Worm (Caenorhabditis elegans) whole organism, L3 larva: ENCODE results near the gene Y60A3A.19.

ENCODE experiments used
- R02D3.7 ChIP-seq: fragments of 150-350 bp; optimal IDR thresholded peaks from 2 replicates; lab custom pipeline; 2014; ENCODE audit warnings: missing biosample characterization, missing genetic modification characterization
- ceh-82 ChIP-seq: fragments of 150-350 bp; optimal IDR thresholded peaks from 2 replicates; lab custom pipeline; 2014; ENCODE audit warnings: missing biosample characterization, missing genetic modification characterization
- egl-27 ChIP-seq: sonication (generic microtip); optimal IDR thresholded peaks from 4 replicates; lab custom pipeline; 2017; ENCODE audit warnings: missing biosample characterization, missing genetic modification reagents, missing genetic modification characterization
- lsy-12 ChIP-seq: sonication (generic microtip); optimal IDR thresholded peaks from 2 replicates; lab custom pipeline; 2016; ENCODE audit warnings: mild to moderate bottlenecking, missing genetic modification characterization, missing compliant biosample characterization
- nhr-237 ChIP-seq: fragments of 150-350 bp; optimal IDR thresholded peaks from 2 replicates; lab custom pipeline; 2014; ENCODE audit warnings: missing biosample characterization, missing genetic modification characterization
- pha-4 ChIP-seq: fragments of 150-350 bp; optimal IDR thresholded peaks from 2 replicates; lab custom pipeline; 2014; ENCODE audit warnings: missing biosample characterization, missing genetic modification reagents, missing genetic modification characterization

ce11 chrV:19867883-19868282 lies 48.5 kb upstream of the Y60A3A.19 start, which contains the start of gene Y116F11B.9:
- no peak for TF ChIP-seq egl-27 (tag; lab: Kevin White, UChicago)
- no peak for TF ChIP-seq pha-4 (tag; lab: Kevin White, UChicago)
- TF ChIP-seq nhr-237 (tag; lab: Kevin White, UChicago): no peak
- no peak for TF ChIP-seq R02D3.7 (tag; lab: Kevin White, UChicago)
- no peak for TF ChIP-seq ceh-82 (tag; lab: Kevin White, UChicago)
- TF ChIP-seq lsy-12 (tag; lab: Kevin White, UChicago): no peak
